Fruit fly (Drosophila melanogaster) whole organism, prepupa: ENCODE data around the gene lawc.

Experiments
- CG10669 ChIP-seq: fragments of 200-800 bp; sonication (Bioruptor generic); optimal IDR thresholded peaks from 3 replicates; lab custom pipeline; 2018; ENCODE audit warnings: missing biosample characterization, mild to moderate bottlenecking, missing genetic modification characterization, moderate library complexity
- CG11294 ChIP-seq: fragments of 200-800 bp; sonication (Bioruptor generic); IDR thresholded peaks from 2 replicates; pipeline ENCODE4 v1.3.6; 2022; ENCODE audit warnings: missing biosample characterization, missing genetic modification characterization
- CG11762 ChIP-seq: fragments of 200-800 bp; sonication (Bioruptor generic); optimal IDR thresholded peaks from 3 replicates; lab custom pipeline; 2016; ENCODE audit warnings: missing biosample characterization, missing genetic modification characterization; ENCODE audit not compliant: insufficient read depth
- CG1621 ChIP-seq: fragments of 200-800 bp; sonication (Bioruptor generic); optimal IDR thresholded peaks from 3 replicates; lab custom pipeline; 2018; ENCODE audit warnings: missing biosample characterization, mild to moderate bottlenecking, missing genetic modification characterization
- CG16779 ChIP-seq: fragments of 200-800 bp; sonication (Bioruptor generic); optimal IDR thresholded peaks from 3 replicates; lab custom pipeline; 2017; ENCODE audit warnings: missing biosample characterization, mild to moderate bottlenecking, missing genetic modification characterization
- CG31627 ChIP-seq: fragments of 200-800 bp; sonication (Bioruptor generic); optimal IDR thresholded peaks from 3 replicates; lab custom pipeline; 2016; ENCODE audit warnings: missing biosample characterization, missing genetic modification characterization
- CG32006 ChIP-seq: fragments of 200-800 bp; sonication (Bioruptor generic); optimal IDR thresholded peaks from 3 replicates; lab custom pipeline; 2017; ENCODE audit warnings: missing biosample characterization, mild to moderate bottlenecking, missing genetic modification characterization
- CG34406 ChIP-seq: fragments of 200-800 bp; sonication (Bioruptor generic); optimal IDR thresholded peaks from 3 replicates; lab custom pipeline; 2016; ENCODE audit warnings: missing biosample characterization, missing genetic modification characterization
- CG3919 ChIP-seq: fragments of 200-800 bp; sonication (Bioruptor generic); optimal IDR thresholded peaks from 3 replicates; lab custom pipeline; 2016; ENCODE audit warnings: missing biosample characterization, missing genetic modification characterization
- CG6163 ChIP-seq: fragments of 200-800 bp; sonication (Bioruptor generic); IDR thresholded peaks from 3 replicates; pipeline ENCODE4 v1.3.6; 2022; ENCODE audit warnings: missing biosample characterization, missing genetic modification characterization
- CG6276 ChIP-seq: fragments of 200-800 bp; sonication (Bioruptor generic); optimal IDR thresholded peaks from 2 replicates; lab custom pipeline; 2017; ENCODE audit warnings: missing biosample characterization, mild to moderate bottlenecking, missing genetic modification characterization
- CG6792 ChIP-seq: fragments of 200-800 bp; sonication (Bioruptor generic); optimal IDR thresholded peaks from 3 replicates; lab custom pipeline; 2016; ENCODE audit warnings: missing biosample characterization, missing genetic modification characterization
- CG6854 ChIP-seq: fragments of 200-800 bp; sonication (Bioruptor generic); optimal IDR thresholded peaks from 2 replicates; lab custom pipeline; 2017; ENCODE audit warnings: missing biosample characterization, mild to moderate bottlenecking, missing genetic modification characterization
- CG7368 ChIP-seq: fragments of 200-800 bp; sonication (Bioruptor generic); optimal IDR thresholded peaks from 3 replicates; lab custom pipeline; 2016; ENCODE audit warnings: missing biosample characterization, missing genetic modification characterization
- CG8119 ChIP-seq: fragments of 200-800 bp; sonication (Bioruptor generic); IDR thresholded peaks from 3 replicates; pipeline ENCODE4 v1.3.6; 2022; ENCODE audit warnings: missing biosample characterization, missing genetic modification characterization
- CG8319 ChIP-seq: fragments of 200-800 bp; sonication (Bioruptor generic); optimal IDR thresholded peaks from 3 replicates; lab custom pipeline; 2016; ENCODE audit warnings: missing biosample characterization, missing genetic modification characterization
- Eip75B ChIP-seq: fragments of 200-800 bp; sonication (Bioruptor generic); optimal IDR thresholded peaks from 3 replicates; lab custom pipeline; 2016; ENCODE audit warnings: missing biosample characterization, missing genetic modification characterization
- Eip93F ChIP-seq: fragments of 200-800 bp; sonication (Bioruptor generic); optimal IDR thresholded peaks from 2 replicates; lab custom pipeline; 2016; ENCODE audit warnings: missing biosample characterization, mild to moderate bottlenecking, missing genetic modification characterization
- Ets21C ChIP-seq: fragments of 200-800 bp; sonication (Bioruptor generic); optimal IDR thresholded peaks from 3 replicates; lab custom pipeline; 2016; ENCODE audit warnings: missing biosample characterization, missing genetic modification characterization
- Ets96B ChIP-seq: fragments of 200-800 bp; optimal IDR thresholded peaks from 2 replicates; lab custom pipeline; 2019; ENCODE audit warnings: missing biosample characterization, mild to moderate bottlenecking, missing genetic modification characterization, moderate library complexity
- Gug ChIP-seq: fragments of 200-800 bp; sonication (Bioruptor generic); IDR thresholded peaks from 2 replicates; pipeline ENCODE4 v1.3.6; 2022; ENCODE audit warnings: missing biosample characterization, missing genetic modification characterization
- Hr38 ChIP-seq: sonication (Bioruptor generic); optimal IDR thresholded peaks from 2 replicates; lab custom pipeline; 2016; ENCODE audit warnings: missing biosample characterization, missing genetic modification characterization
- Hr39 ChIP-seq: fragments of 200-800 bp; sonication (Bioruptor generic); optimal IDR thresholded peaks from 2 replicates; lab custom pipeline; 2016; ENCODE audit warnings: missing biosample characterization, missing genetic modification characterization
- Hr4 ChIP-seq: fragments of 200-800 bp; sonication (Bioruptor generic); optimal IDR thresholded peaks from 3 replicates; lab custom pipeline; 2016; ENCODE audit warnings: missing biosample characterization, missing genetic modification characterization
- Lpt ChIP-seq: fragments of 200-800 bp; sonication (Bioruptor generic); optimal IDR thresholded peaks from 3 replicates; lab custom pipeline; 2016; ENCODE audit warnings: missing biosample characterization, missing genetic modification characterization
- Met ChIP-seq: fragments of 200-800 bp; sonication (Bioruptor generic); optimal IDR thresholded peaks from 3 replicates; lab custom pipeline; 2016; ENCODE audit warnings: missing biosample characterization, missing genetic modification characterization
- Smox ChIP-seq: fragments of 200-800 bp; sonication (Bioruptor generic); optimal IDR thresholded peaks from 3 replicates; lab custom pipeline; 2016; ENCODE audit warnings: missing biosample characterization, missing genetic modification characterization
- Sox102F ChIP-seq: fragments of 200-800 bp; sonication (Bioruptor generic); optimal IDR thresholded peaks from 2 replicates; lab custom pipeline; 2016; ENCODE audit warnings: missing biosample characterization, mild to moderate bottlenecking, missing genetic modification characterization
- Sox14 ChIP-seq: fragments of 200-800 bp; sonication (Bioruptor generic); optimal IDR thresholded peaks from 3 replicates; lab custom pipeline; 2016; ENCODE audit warnings: missing biosample characterization, missing genetic modification characterization
- achi ChIP-seq: fragments of 200-800 bp; sonication (Bioruptor generic); optimal IDR thresholded peaks from 3 replicates; lab custom pipeline; 2016; ENCODE audit warnings: missing biosample characterization, missing genetic modification characterization
- acj6 ChIP-seq: fragments of 200-800 bp; sonication (Bioruptor generic); optimal IDR thresholded peaks from 3 replicates; lab custom pipeline; 2016; ENCODE audit warnings: missing biosample characterization, missing genetic modification characterization
- cyc ChIP-seq: fragments of 200-800 bp; sonication (Bioruptor generic); optimal IDR thresholded peaks from 3 replicates; lab custom pipeline; 2016; ENCODE audit warnings: missing biosample characterization, missing genetic modification characterization
- dac ChIP-seq: fragments of 200-800 bp; sonication (Bioruptor generic); optimal IDR thresholded peaks from 2 replicates; lab custom pipeline; 2017; ENCODE audit warnings: missing biosample characterization, mild to moderate bottlenecking, missing genetic modification characterization
- dsx ChIP-seq: fragments of 200-800 bp; optimal IDR thresholded peaks from 3 replicates; lab custom pipeline; 2019; ENCODE audit warnings: missing biosample characterization, mild to moderate bottlenecking, missing genetic modification characterization, moderate library complexity; ENCODE audit not compliant: poor library complexity, severe bottlenecking
- eg ChIP-seq: fragments of 200-800 bp; sonication (Bioruptor generic); IDR thresholded peaks from 3 replicates; pipeline ENCODE4 v1.3.6; 2022; ENCODE audit warnings: missing biosample characterization, missing genetic modification characterization
- esn ChIP-seq: fragments of 200-800 bp; sonication (Bioruptor generic); optimal IDR thresholded peaks from 2 replicates; lab custom pipeline; 2016; ENCODE audit warnings: missing biosample characterization, mild to moderate bottlenecking, missing genetic modification characterization, moderate library complexity
- fd59A ChIP-seq: fragments of 200-800 bp; sonication (Bioruptor generic); optimal IDR thresholded peaks from 2 replicates; lab custom pipeline; 2017; ENCODE audit warnings: missing biosample characterization, mild to moderate bottlenecking, missing genetic modification characterization, missing genetic modification reagents
- fkh ChIP-seq: fragments of 200-800 bp; sonication (Bioruptor generic); optimal IDR thresholded peaks from 3 replicates; lab custom pipeline; 2017; ENCODE audit warnings: missing biosample characterization, mild to moderate bottlenecking, missing genetic modification characterization, moderate library complexity
- lz ChIP-seq: fragments of 200-800 bp; sonication (Bioruptor generic); optimal IDR thresholded peaks from 3 replicates; lab custom pipeline; 2016; ENCODE audit warnings: missing biosample characterization, missing genetic modification characterization
- net ChIP-seq: fragments of 200-800 bp; sonication (Bioruptor generic); optimal IDR thresholded peaks from 3 replicates; lab custom pipeline; 2016; ENCODE audit warnings: missing biosample characterization, missing genetic modification characterization
- pdm3 ChIP-seq: fragments of 200-800 bp; sonication (Bioruptor generic); optimal IDR thresholded peaks from 3 replicates; lab custom pipeline; 2016; ENCODE audit warnings: missing biosample characterization, missing genetic modification characterization
- salr ChIP-seq, 2 experiments: fragments of 200-800 bp; sonication (Bioruptor generic); optimal IDR thresholded peaks; 3 replicates each; lab custom pipeline; 2016 to 2018; ENCODE audit warnings: missing biosample characterization in 2 of 2, missing genetic modification characterization in 2 of 2, mild to moderate bottlenecking in 1 of 2
- spab ChIP-seq: fragments of 200-800 bp; sonication (Bioruptor generic); optimal IDR thresholded peaks from 2 replicates; lab custom pipeline; 2017; ENCODE audit warnings: missing biosample characterization, mild to moderate bottlenecking, missing genetic modification characterization, missing genetic modification reagents
- ss ChIP-seq, 2 experiments: fragments of 200-800 bp; sonication (Bioruptor generic); optimal IDR thresholded peaks; 2 replicates in 1 of 2; 3 replicates in 1 of 2; lab custom pipeline; 2017 to 2018; ENCODE audit warnings: mild to moderate bottlenecking in 2 of 2, missing biosample characterization in 2 of 2, missing genetic modification characterization in 2 of 2, moderate library complexity in 1 of 2
- svp ChIP-seq: fragments of 200-800 bp; sonication (Bioruptor generic); peaks from one replicate; lab custom pipeline; 2016; ENCODE audit warnings: missing biosample characterization, missing genetic modification characterization
- vri ChIP-seq: fragments of 200-800 bp; sonication (Bioruptor generic); optimal IDR thresholded peaks from 3 replicates; lab custom pipeline; 2016; ENCODE audit warnings: missing biosample characterization, mild to moderate bottlenecking, missing genetic modification characterization

lawc gene

dm6 chrX:8410349-8411240 is 863 bp downstream of the lawc start (continued):
- peak; percentile 20 for TF ChIP-seq CG32006
- TF ChIP-seq Smox: no peak
- TF ChIP-seq CG16779 (tag; lab: Kevin White, UChicago): peak; percentile 30
- no peak for TF ChIP-seq CG3919 (GFP tag; lab: Kevin White, UChicago)
- TF ChIP-seq CG8119 (GFP tag; lab: Robert Waterston, UW): peak; percentile 67
- peak; percentile 17 for TF ChIP-seq svp (GFP tag; lab: Kevin White, UChicago)
- TF ChIP-seq dac (GFP tag; lab: Kevin White, UChicago): no peak
- peak; percentile 6 to 34 for TF ChIP-seq ss (GFP tag; optimal IDR thresholded peaks at IDR 0.05; lab: Kevin White, UChicago)
- peak; percentile 28 for TF ChIP-seq CG7368
- peak; percentile 9 for TF ChIP-seq achi (GFP tag; lab: Kevin White, UChicago)
- TF ChIP-seq Gug (GFP tag; lab: Robert Waterston, UW): peak; percentile 68

- TF ChIP-seq ss (GFP tag; optimal IDR thresholded peaks at IDR 0.05; lab: Kevin White, UChicago) (peak; percentile 88 to 92), fkh (GFP tag; lab: Kevin White, UChicago) (peak; percentile 42), eg (peak; percentile 92), CG11294 (GFP tag; lab: Robert Waterston, UW) (peak; percentile 85; the same call in 1 of the 2 replicates), CG34406 (GFP tag; lab: Kevin White, UChicago) (peak; percentile 28), cyc (GFP tag; lab: Kevin White, UChicago) (no peak), esn (GFP tag; lab: Kevin White, UChicago) (no peak), CG11762 (GFP tag; lab: Kevin White, UChicago) (peak; percentile 10), acj6 (GFP tag; lab: Kevin White, UChicago) (no peak), CG16779 (tag; lab: Kevin White, UChicago) (peak; percentile 84), Ets21C (GFP tag; lab: Kevin White, UChicago) (no peak), achi (GFP tag; lab: Kevin White, UChicago) (no peak), Eip75B (GFP tag; lab: Kevin White, UChicago) (peak; percentile 14), net (GFP tag; lab: Kevin White, UChicago) (peak; percentile 56), pdm3 (no peak), CG8319 (no peak), Smox (peak; percentile 15), svp (GFP tag; lab: Kevin White, UChicago) (no peak), CG6276 (GFP tag; lab: Kevin White, UChicago) (peak; percentile 59), Met (GFP tag; lab: Kevin White, UChicago) (no peak), Gug (GFP tag; lab: Robert Waterston, UW) (peak; percentile 82), CG6792 (GFP tag; lab: Kevin White, UChicago) (no peak), Hr39 (GFP tag; lab: Kevin White, UChicago) (no peak), spab (no peak), lz (peak; percentile 7), Sox14 (GFP tag; lab: Kevin White, UChicago) (no peak), Eip93F (peak; percentile 98), CG6854 (GFP tag; lab: Kevin White, UChicago) (peak; percentile 93), salr (GFP tag; optimal IDR thresholded peaks at IDR 0.05; lab: Kevin White, UChicago) (no peak), CG31627 (GFP tag; lab: Kevin White, UChicago) (no peak), Hr38 (GFP tag; lab: Kevin White, UChicago) (no peak), CG6163 (GFP tag; lab: Robert Waterston, UW) (peak; percentile 96), dac (GFP tag; lab: Kevin White, UChicago) (peak; percentile 31), CG32006 (no peak), Sox102F (GFP tag; lab: Kevin White, UChicago) (peak; percentile 74), CG1621 (tag; lab: Kevin White, UChicago) (peak; percentile 63), CG3919 (GFP tag; lab: Kevin White, UChicago) (peak; percentile 34), CG7368 (no peak), CG10669 (peak; percentile 4), fd59A (GFP tag; lab: Kevin White, UChicago) (peak; percentile 20), Hr4 (GFP tag; lab: Kevin White, UChicago) (no peak), vri (GFP tag; lab: Kevin White, UChicago) (peak; percentile 60), Ets96B (tag; lab: Kevin White, UChicago) (peak; percentile 62), Lpt (peak; percentile 12), dsx (peak; percentile 71)
These were observed 1.7 kb downstream of the lawc start for dm6 chrX:8409793-8410192.
